Worm (Caenorhabditis elegans) whole organism, L2 larva: ENCODE results near the gene T24C12.1.

Experiments
- lin-11 ChIP-seq: fragments of 150-350 bp; sonication (generic microtip); optimal IDR thresholded peaks from 2 replicates; lab custom pipeline; 2014; ENCODE audit warnings: missing biosample characterization, missing genetic modification characterization, inconsistent platforms, mixed read lengths
- lin-39 ChIP-seq: fragments of 150-350 bp; optimal IDR thresholded peaks from 2 replicates; lab custom pipeline; 2014; ENCODE audit warnings: missing biosample characterization, missing genetic modification reagents, missing genetic modification characterization
- nhr-10 ChIP-seq: sonication (generic microtip); optimal IDR thresholded peaks from 2 replicates; lab custom pipeline; 2017; ENCODE audit warnings: missing biosample characterization, missing genetic modification characterization
- skn-1 ChIP-seq: sonication (generic microtip); optimal IDR thresholded peaks from 2 replicates; lab custom pipeline; 2017; ENCODE audit warnings: missing biosample characterization, missing genetic modification characterization

DNA sequence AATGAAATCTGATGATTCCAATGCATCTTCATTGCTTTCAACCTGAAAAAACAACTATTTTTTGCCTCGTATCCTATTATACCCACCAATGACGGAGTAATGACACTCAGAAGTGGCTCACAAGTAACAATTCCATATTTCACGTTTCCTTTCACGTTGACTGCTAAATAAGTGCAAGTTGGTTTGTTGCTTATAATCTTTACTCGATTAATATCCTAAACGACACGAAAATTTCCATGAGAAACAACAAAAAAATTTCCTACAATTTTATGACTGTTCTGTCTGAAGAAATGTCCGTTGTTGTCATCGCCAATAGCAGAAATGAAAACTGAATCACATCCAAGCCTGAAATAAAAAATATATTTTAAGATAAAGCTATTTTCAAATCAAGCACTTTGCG is 1.8 kb upstream of the T24C12.1 start:
- TF ChIP-seq skn-1 (no peak), nhr-10 (tag; lab: Kevin White, UChicago) (no peak), lin-11 (tag; lab: Kevin White, UChicago) (no peak), lin-39 (tag; lab: Kevin White, UChicago) (no peak)
